Worm (Caenorhabditis elegans): Measurements from ENCODE around the gene clec-229.

The clec-229 gene

ce11 chrV:15377903-15378302 lies 36.6 kb upstream of the clec-229 start, which contains the start of gene srh-122:
Gene srh-122, minus strand, starts transcription at chrV:15378003.
- TF ChIP-seq ama-1 (optimal IDR thresholded peaks at IDR 0.05) (no peak), hlh-30 (tag; optimal IDR thresholded peaks at IDR 0.05; ENCODE audit: insufficient read depth) (no peak), ceh-9 (tag; optimal IDR thresholded peaks at IDR 0.05) (no peak), ceh-14 (tag; optimal IDR thresholded peaks at IDR 0.05) (no peak), pha-2 (tag; optimal IDR thresholded peaks at IDR 0.05) (no peak), elt-4 (tag; optimal IDR thresholded peaks at IDR 0.05) (no peak), zip-5 (tag; optimal IDR thresholded peaks at IDR 0.05) (no peak), sox-4 (tag; optimal IDR thresholded peaks at IDR 0.05) (no peak), ttx-3 (tag; optimal IDR thresholded peaks at IDR 0.05) (no peak), hlh-13 (GFP tag; optimal IDR thresholded peaks at IDR 0.05) (no peak), lim-6 (tag; optimal IDR thresholded peaks at IDR 0.05) (no peak), pat-9 (tag; optimal IDR thresholded peaks at IDR 0.05) (no peak), K02D7.2 (tag; optimal IDR thresholded peaks at IDR 0.05) (no peak)

DNA sequence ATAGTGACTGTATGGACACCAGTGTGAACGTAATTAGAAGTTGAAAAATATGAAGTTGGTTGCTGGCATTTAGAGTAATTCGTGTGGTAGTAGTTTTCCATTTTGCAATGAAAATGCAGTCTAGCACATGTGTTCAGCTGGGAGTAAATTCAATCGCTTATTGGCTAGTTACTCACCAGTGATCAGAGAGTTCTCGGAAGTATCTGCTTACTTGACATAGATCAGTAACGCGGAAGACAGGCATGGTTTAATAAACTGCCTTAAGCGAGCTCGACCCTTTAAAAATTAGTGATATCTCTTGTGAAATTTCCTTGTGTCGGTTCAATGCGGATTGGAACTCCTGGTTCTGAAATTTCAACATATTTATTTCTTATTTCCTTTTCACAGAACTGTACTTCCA lies 34.9 kb upstream of the clec-229 start, which contains the start of gene srh-52:
TSS of gene srh-52 (minus strand) at position 101 of the 400 bp plus-strand sequence.
- no peak for TF ChIP-seq hlh-8 (tag; optimal IDR thresholded peaks at IDR 0.05)
- TF ChIP-seq pha-2 (tag; optimal IDR thresholded peaks at IDR 0.05): no peak
- TF ChIP-seq sdc-2 (tag; optimal IDR thresholded peaks at IDR 0.05): no peak
- TF ChIP-seq ahr-1 (tag; optimal IDR thresholded peaks at IDR 0.05): no peak
- TF ChIP-seq unc-86 (tag; optimal IDR thresholded peaks at IDR 0.05): no peak
- no peak for TF ChIP-seq K02D7.2 (tag; optimal IDR thresholded peaks at IDR 0.05)
- no peak for TF ChIP-seq K09A11.1 (tag; optimal IDR thresholded peaks at IDR 0.05; ENCODE audit: insufficient read depth)
- TF ChIP-seq Y22D7AL.16 (tag; optimal IDR thresholded peaks at IDR 0.05): no peak
- TF ChIP-seq nfya-1 (tag; optimal IDR thresholded peaks at IDR 0.05): no peak
- TF ChIP-seq unc-55 (GFP tag; optimal IDR thresholded peaks at IDR 0.05): no peak
- no peak for TF ChIP-seq fax-1 (tag; optimal IDR thresholded peaks at IDR 0.05)
- no peak for TF ChIP-seq ceh-24 (tag; optimal IDR thresholded peaks at IDR 0.05)
- TF ChIP-seq lin-11 (tag; optimal IDR thresholded peaks at IDR 0.05): no peak
- TF ChIP-seq ama-1 (optimal IDR thresholded peaks at IDR 0.05): no peak
- no peak for TF ChIP-seq hlh-30 (tag; optimal IDR thresholded peaks at IDR 0.05; ENCODE audit: insufficient read depth)
- no peak for TF ChIP-seq syd-9 (tag; optimal IDR thresholded peaks at IDR 0.05)

DNA sequence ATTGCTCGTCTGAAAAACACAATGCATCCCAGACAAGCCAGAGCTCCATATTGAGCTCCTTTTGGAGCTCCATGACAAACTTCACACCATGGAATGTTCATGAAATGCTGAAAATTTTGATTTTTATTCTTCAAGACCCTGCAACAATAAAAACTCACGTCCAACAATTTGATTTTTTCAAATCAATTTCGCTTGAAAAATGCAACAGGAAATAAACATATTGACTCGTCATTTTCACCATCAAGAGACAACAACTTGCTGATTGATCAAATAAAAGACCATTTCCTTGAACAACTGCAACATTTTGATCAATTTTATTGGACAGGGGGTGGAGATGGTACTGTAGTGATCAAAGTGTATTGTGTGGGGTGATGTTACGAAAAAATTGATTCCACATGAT lies 28.4 kb upstream of the clec-229 start, which contains the start of gene nhr-269:
TSS of gene nhr-269 (minus strand) at position 101 of the 400 bp plus-strand sequence.
- TF ChIP-seq nfya-1 (tag; optimal IDR thresholded peaks at IDR 0.05) (no peak), che-1 (tag; optimal IDR thresholded peaks at IDR 0.05) (no peak), odd-2 (tag; optimal IDR thresholded peaks at IDR 0.05) (no peak), ceh-14 (tag; optimal IDR thresholded peaks at IDR 0.05) (no peak), rnt-1 (tag; optimal IDR thresholded peaks at IDR 0.05) (no peak), zip-5 (tag; optimal IDR thresholded peaks at IDR 0.05) (no peak), tbx-2 (tag; optimal IDR thresholded peaks at IDR 0.05) (no peak), ahr-1 (tag; optimal IDR thresholded peaks at IDR 0.05) (no peak), pha-2 (tag; optimal IDR thresholded peaks at IDR 0.05) (no peak), gmeb-2 (tag; optimal IDR thresholded peaks at IDR 0.05) (no peak), fkh-10 (GFP tag; optimal IDR thresholded peaks at IDR 0.05) (no peak)

DNA sequence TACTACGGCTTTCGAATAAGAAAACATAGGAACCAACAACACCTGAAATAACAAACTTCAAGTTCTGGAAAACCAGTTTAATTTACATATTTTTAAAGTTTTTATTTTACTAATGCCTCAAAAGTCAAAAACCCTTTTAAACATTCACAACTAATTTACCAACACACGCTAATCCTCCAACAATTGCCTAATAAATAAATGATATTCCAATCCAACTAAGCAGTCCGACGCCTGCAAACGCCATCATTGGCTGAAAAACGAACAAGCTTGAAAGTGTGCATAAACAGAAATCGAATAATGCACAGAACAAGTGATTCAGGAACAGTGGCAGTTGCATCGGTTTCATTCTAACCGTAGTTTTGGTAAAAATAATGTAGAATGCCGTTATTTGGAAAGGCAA lies 26.5 kb upstream of the clec-229 start:
- TF ChIP-seq pha-4 (tag; optimal IDR thresholded peaks at IDR 0.05) (no peak), pros-1 (tag; optimal IDR thresholded peaks at IDR 0.05) (no peak), nhr-232 (tag; optimal IDR thresholded peaks at IDR 0.05) (no peak), gmeb-2 (tag; optimal IDR thresholded peaks at IDR 0.05) (no peak), ceh-48 (tag; optimal IDR thresholded peaks at IDR 0.05) (no peak), ceh-22 (tag; optimal IDR thresholded peaks at IDR 0.05) (no peak), eyg-1 (tag; optimal IDR thresholded peaks at IDR 0.05) (no peak), Y22D7AL.16 (tag; optimal IDR thresholded peaks at IDR 0.05) (no peak), ceh-45 (GFP tag; IDR thresholded peaks at IDR 0.05) (no peak), sdc-2 (tag; optimal IDR thresholded peaks at IDR 0.05) (no peak), ama-1 (optimal IDR thresholded peaks at IDR 0.05) (no peak), nhr-11 (tag; optimal IDR thresholded peaks at IDR 0.05) (no peak), fax-1 (tag; optimal IDR thresholded peaks at IDR 0.05) (no peak), nfya-1 (tag; optimal IDR thresholded peaks at IDR 0.05) (no peak), odd-2 (tag; optimal IDR thresholded peaks at IDR 0.05) (no peak), unc-42 (tag; optimal IDR thresholded peaks at IDR 0.05) (no peak)

Data from whole organism, late embryonic.